Worm (Caenorhabditis elegans): Measurements from ENCODE around the gene nspd-5.

DNA sequence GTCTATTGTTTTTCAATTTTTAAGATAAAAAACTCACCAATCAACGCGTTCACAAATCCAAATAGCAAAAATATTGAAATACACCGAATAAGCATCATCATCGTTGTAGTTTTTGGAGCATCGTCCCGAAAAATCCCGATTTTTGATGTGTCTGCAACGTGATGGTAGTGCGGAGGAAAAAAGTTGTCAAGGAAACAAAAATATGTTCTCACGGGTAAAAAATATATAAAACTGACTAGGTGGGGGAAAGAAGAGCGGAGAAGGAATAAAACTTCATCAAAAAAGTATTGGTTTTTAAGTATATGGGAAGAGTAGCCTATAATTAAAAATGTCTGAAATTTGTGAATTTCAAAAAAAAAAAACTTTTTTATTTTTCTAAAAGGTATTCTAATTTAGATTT is 48.2 kb downstream of the nspd-5 start, which contains the start of gene rig-6:
- TF ChIP-seq cog-1 (tag; optimal IDR thresholded peaks at IDR 0.05) (no peak), med-1 (GFP tag; optimal IDR thresholded peaks at IDR 0.05; ENCODE audit: insufficient read depth) (no peak), tab-1 (GFP tag; IDR thresholded peaks at IDR 0.05) (no peak), T22C8.4 (GFP tag; IDR thresholded peaks at IDR 0.05) (no peak)

Measured in whole organism, midembryonic.